Worm (Caenorhabditis elegans): ENCODE measurements around the gene F21D9.2.

F21D9.2 gene

ce11 chrV:19230413-19230812 lies 31.8 kb downstream of the F21D9.2 start, which contains the start of gene sqst-3:
TSS of gene sqst-3 (plus strand) at chrV:19230782.
- TF ChIP-seq pha-4 (tag; optimal IDR thresholded peaks at IDR 0.05): no peak
- TF ChIP-seq elt-2 (tag; optimal IDR thresholded peaks at IDR 0.05): peak; percentile 53

- TF ChIP-seq nhr-237 (tag; optimal IDR thresholded peaks at IDR 0.05) (no peak), nfya-1 (tag; optimal IDR thresholded peaks at IDR 0.05; ENCODE audit: insufficient read depth) (no peak), hmg-11 (tag; optimal IDR thresholded peaks at IDR 0.05) (no peak), unc-39 (tag; optimal IDR thresholded peaks at IDR 0.05) (no peak), nhr-12 (tag; optimal IDR thresholded peaks at IDR 0.05) (no peak), egl-5 (tag; optimal IDR thresholded peaks at IDR 0.05) (no peak), nhr-67 (tag; optimal IDR thresholded peaks at IDR 0.05) (no peak), ceh-82 (tag; optimal IDR thresholded peaks at IDR 0.05) (no peak), mdl-1 (tag; optimal IDR thresholded peaks at IDR 0.05) (no peak), skn-1 (tag; optimal IDR thresholded peaks at IDR 0.05) (no peak)
Measured at ce11 chrV:19217675-19218074, 44.6 kb downstream of the F21D9.2 start, which contains the start of gene oac-49. TSS of gene oac-49 (plus strand) at chrV:19217975.

ce11 chrV:19217104-19217503 lies 45.1 kb downstream of the F21D9.2 start, which contains the start of gene srr-2:
TSS of gene srr-2 (minus strand) at chrV:19217176.
- TF ChIP-seq pha-4 (tag; optimal IDR thresholded peaks at IDR 0.05) (peak; percentile 47), nhr-76 (tag; optimal IDR thresholded peaks at IDR 0.05) (no peak), hmg-11 (tag; optimal IDR thresholded peaks at IDR 0.05) (no peak), ztf-4 (tag; optimal IDR thresholded peaks at IDR 0.05) (no peak), ama-1 (optimal IDR thresholded peaks at IDR 0.05) (no peak), pqm-1 (tag; optimal IDR thresholded peaks at IDR 0.05) (peak; percentile 56), elt-2 (tag; optimal IDR thresholded peaks at IDR 0.05) (peak; percentile 59), nhr-43 (tag; optimal IDR thresholded peaks at IDR 0.05; ENCODE audit: poor library complexity, severe bottlenecking) (no peak), nhr-67 (tag; optimal IDR thresholded peaks at IDR 0.05) (no peak), fos-1 (tag; optimal IDR thresholded peaks at IDR 0.05) (no peak), nhr-77 (tag; optimal IDR thresholded peaks at IDR 0.05) (no peak)

ce11 chrV:19212354-19212753 lies 49.9 kb downstream of the F21D9.2 start:
- TF ChIP-seq egl-5 (tag; optimal IDR thresholded peaks at IDR 0.05) (no peak), ceh-28 (tag; optimal IDR thresholded peaks at IDR 0.05) (no peak), nfya-1 (tag; optimal IDR thresholded peaks at IDR 0.05; ENCODE audit: insufficient read depth) (no peak), nhr-76 (tag; optimal IDR thresholded peaks at IDR 0.05) (peak; percentile 97), eor-1 (tag; optimal IDR thresholded peaks at IDR 0.05) (no peak), mml-1 (tag; optimal IDR thresholded peaks at IDR 0.05) (no peak), sea-2 (GFP tag; optimal IDR thresholded peaks at IDR 0.05) (no peak), skn-1 (tag; optimal IDR thresholded peaks at IDR 0.05) (no peak), ceh-82 (tag; optimal IDR thresholded peaks at IDR 0.05) (no peak), tbx-2 (tag; optimal IDR thresholded peaks at IDR 0.05) (no peak), elt-1 (tag; optimal IDR thresholded peaks at IDR 0.05) (no peak), ztf-11 (tag; optimal IDR thresholded peaks at IDR 0.05) (no peak), nhr-237 (tag; optimal IDR thresholded peaks at IDR 0.05) (no peak), pha-4 (tag; optimal IDR thresholded peaks at IDR 0.05) (peak; percentile 54), nhr-28 (tag; optimal IDR thresholded peaks at IDR 0.05) (no peak), daf-12 (tag; optimal IDR thresholded peaks at IDR 0.05) (no peak), nhr-11 (tag; optimal IDR thresholded peaks at IDR 0.05) (no peak), unc-62 (GFP tag; optimal IDR thresholded peaks at IDR 0.05) (no peak), nhr-77 (tag; optimal IDR thresholded peaks at IDR 0.05) (no peak), nhr-43 (tag; optimal IDR thresholded peaks at IDR 0.05; ENCODE audit: poor library complexity, severe bottlenecking) (no peak), unc-39 (tag; optimal IDR thresholded peaks at IDR 0.05) (no peak), ceh-16 (tag; optimal IDR thresholded peaks at IDR 0.05) (no peak), nhr-12 (tag; optimal IDR thresholded peaks at IDR 0.05) (no peak), fkh-2 (tag; optimal IDR thresholded peaks at IDR 0.05) (no peak), elt-3 (tag; optimal IDR thresholded peaks at IDR 0.05) (no peak), R02D3.7 (tag; optimal IDR thresholded peaks at IDR 0.05) (no peak), elt-2 (tag; optimal IDR thresholded peaks at IDR 0.05) (peak; percentile 90), lin-15B (tag; optimal IDR thresholded peaks at IDR 0.05) (no peak), lsy-12 (tag; optimal IDR thresholded peaks at IDR 0.05) (no peak), ZK546.5 (tag; optimal IDR thresholded peaks at IDR 0.05) (no peak), mdl-1 (tag; optimal IDR thresholded peaks at IDR 0.05) (no peak), zag-1 (tag; optimal IDR thresholded peaks at IDR 0.05) (no peak), ama-1 (optimal IDR thresholded peaks at IDR 0.05) (no peak), jun-1 (tag; optimal IDR thresholded peaks at IDR 0.05) (peak; percentile 18), pqm-1 (tag; optimal IDR thresholded peaks at IDR 0.05) (peak; percentile 86), fkh-10 (GFP tag; optimal IDR thresholded peaks at IDR 0.05) (no peak), nhr-23 (tag; optimal IDR thresholded peaks at IDR 0.05) (peak; percentile 0), hmg-11 (tag; optimal IDR thresholded peaks at IDR 0.05) (no peak), egl-27 (tag; optimal IDR thresholded peaks at IDR 0.05) (no peak), nhr-67 (tag; optimal IDR thresholded peaks at IDR 0.05) (no peak), lin-39 (tag; optimal IDR thresholded peaks at IDR 0.05) (no peak), ztf-4 (tag; optimal IDR thresholded peaks at IDR 0.05) (no peak), aly-2 (tag; optimal IDR thresholded peaks at IDR 0.05) (no peak), snpc-4 (tag; optimal IDR thresholded peaks at IDR 0.05) (no peak)
